Worm (Caenorhabditis elegans): Measurements from ENCODE around the gene T26E4.10.

DNA sequence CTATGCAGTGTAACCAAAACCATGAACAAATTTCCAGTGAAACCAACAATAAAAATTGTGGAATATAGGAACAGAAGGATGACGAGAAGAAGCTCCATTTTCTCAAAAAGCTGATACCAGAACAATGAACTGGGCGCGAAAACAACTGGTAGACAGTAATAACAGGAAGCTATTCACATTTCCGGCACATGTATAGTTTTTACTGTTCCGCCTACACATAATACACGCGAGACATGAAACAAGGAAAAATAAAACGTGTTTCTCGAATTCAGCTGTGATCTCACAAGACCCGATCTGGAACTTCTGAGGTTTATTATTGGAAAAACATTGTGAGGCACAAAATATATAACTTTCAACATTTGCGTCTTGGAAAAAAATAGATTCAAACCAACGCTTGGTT, 11.5 kb upstream of the T26E4.10 start, which contains the start of gene srsx-36:
- no peak for TF ChIP-seq sma-3 (GFP tag; optimal IDR thresholded peaks at IDR 0.05)
- no peak for TF ChIP-seq Y55F3AM.14 (GFP tag; optimal IDR thresholded peaks at IDR 0.05)
- no peak for TF ChIP-seq lin-39 (tag; optimal IDR thresholded peaks at IDR 0.05)
- TF ChIP-seq nhr-25 (tag; optimal IDR thresholded peaks at IDR 0.05), result no peak
- no peak for TF ChIP-seq lin-13 (GFP tag; optimal IDR thresholded peaks at IDR 0.05)
- no peak for TF ChIP-seq unc-62 (GFP tag; optimal IDR thresholded peaks at IDR 0.05)
- no peak for TF ChIP-seq nhr-237 (tag; optimal IDR thresholded peaks at IDR 0.05)
- TF ChIP-seq skn-1 (tag; optimal IDR thresholded peaks at IDR 0.05), result no peak
- TF ChIP-seq lin-11 (tag; optimal IDR thresholded peaks at IDR 0.05), result no peak
- no peak for TF ChIP-seq nhr-6 (tag; optimal IDR thresholded peaks at IDR 0.05)
- TF ChIP-seq alr-1 (tag; optimal IDR thresholded peaks at IDR 0.05), result no peak
- no peak for TF ChIP-seq ztf-11 (tag; optimal IDR thresholded peaks at IDR 0.05)

Measured in whole organism, L2 larva.